Worm (Caenorhabditis elegans): ENCODE results near the gene srg-65.
"Not testable (repeated sequence)": the region's sequence is repeated elsewhere in the genome, so short reads cannot be mapped to it uniquely, and the experiment has no call there.

The srg-65 gene

ce11 chrV:5487180-5487579, 2.4 kb upstream of the srg-65 start:
- TF ChIP-seq egl-27 (tag; optimal IDR thresholded peaks at IDR 0.05) (no peak), nhr-12 (tag; optimal IDR thresholded peaks at IDR 0.05) (no peak), ama-1 (optimal IDR thresholded peaks at IDR 0.05) (no peak), daf-12 (tag; optimal IDR thresholded peaks at IDR 0.05) (no peak), mml-1 (tag; optimal IDR thresholded peaks at IDR 0.05) (no peak), nhr-67 (tag; optimal IDR thresholded peaks at IDR 0.05) (no peak), ceh-28 (tag; optimal IDR thresholded peaks at IDR 0.05) (no peak), zag-1 (tag; optimal IDR thresholded peaks at IDR 0.05) (no peak)

- no peak for TF ChIP-seq jun-1 (tag; optimal IDR thresholded peaks at IDR 0.05)
- TF ChIP-seq ceh-9 (tag; optimal IDR thresholded peaks at IDR 0.05) = no peak
- TF ChIP-seq lsy-12 (tag; optimal IDR thresholded peaks at IDR 0.05) = no peak
- no peak for TF ChIP-seq ztf-4 (tag; optimal IDR thresholded peaks at IDR 0.05)
Measured at ce11 chrV:5482315-5482714, 2.5 kb downstream of the srg-65 start, which contains the start of gene srg-66. srg-66 (minus strand) TSS chrV:5482415.

- no peak for TF ChIP-seq fkh-2 (tag; optimal IDR thresholded peaks at IDR 0.05)
- no peak for TF ChIP-seq elt-2 (tag; optimal IDR thresholded peaks at IDR 0.05)
- no peak for TF ChIP-seq ceh-16 (tag; optimal IDR thresholded peaks at IDR 0.05)
- TF ChIP-seq nhr-28 (tag; optimal IDR thresholded peaks at IDR 0.05) = no peak
- TF ChIP-seq sea-2 (GFP tag; optimal IDR thresholded peaks at IDR 0.05) = no peak
- TF ChIP-seq nhr-76 (tag; optimal IDR thresholded peaks at IDR 0.05) = no peak
- TF ChIP-seq egl-27 (tag; optimal IDR thresholded peaks at IDR 0.05) = no peak
- TF ChIP-seq pqm-1 (tag; optimal IDR thresholded peaks at IDR 0.05) = no peak
- TF ChIP-seq nhr-77 (tag; optimal IDR thresholded peaks at IDR 0.05) = no peak
- no peak for TF ChIP-seq nfya-1 (tag; optimal IDR thresholded peaks at IDR 0.05; ENCODE audit: insufficient read depth)
- TF ChIP-seq ceh-82 (tag; optimal IDR thresholded peaks at IDR 0.05) = no peak
- TF ChIP-seq nhr-67 (tag; optimal IDR thresholded peaks at IDR 0.05) = no peak
- no peak for TF ChIP-seq lin-39 (tag; optimal IDR thresholded peaks at IDR 0.05)
Measured at ce11 chrV:5477719-5478118, 7.0 kb downstream of the srg-65 start.

ce11 chrV:5470930-5471329, 13.8 kb downstream of the srg-65 start, which contains the start of gene ZC317.7:
ZC317.7 (minus strand) TSS chrV:5471030.
- TF ChIP-seq egl-5, elt-2, ceh-82 (tag; optimal IDR thresholded peaks at IDR 0.05): not testable (repeated sequence)

- not testable (repeated sequence) for TF ChIP-seq ceh-9, fkh-2, jun-1 (tag; optimal IDR thresholded peaks at IDR 0.05)
Measured at ce11 chrV:5468489-5468888, 16.3 kb downstream of the srg-65 start, which contains the start of gene ZC317.6. ZC317.6 (minus strand) TSS chrV:5468589.

- TF ChIP-seq ztf-4 (tag; optimal IDR thresholded peaks at IDR 0.05) (no peak), nhr-43 (tag; optimal IDR thresholded peaks at IDR 0.05; ENCODE audit: poor library complexity, severe bottlenecking) (no peak), daf-12 (tag; optimal IDR thresholded peaks at IDR 0.05) (no peak), mdl-1 (tag; optimal IDR thresholded peaks at IDR 0.05) (no peak), nhr-11 (tag; optimal IDR thresholded peaks at IDR 0.05) (no peak), nfya-1 (tag; optimal IDR thresholded peaks at IDR 0.05; ENCODE audit: insufficient read depth) (no peak), egl-5 (tag; optimal IDR thresholded peaks at IDR 0.05) (no peak), unc-39 (tag; optimal IDR thresholded peaks at IDR 0.05) (no peak), ceh-28 (tag; optimal IDR thresholded peaks at IDR 0.05) (no peak)
Measured at ce11 chrV:5465335-5465734, 19.4 kb downstream of the srg-65 start, which contains the start of gene srg-68. srg-68 (minus strand) TSS chrV:5465435.

- TF ChIP-seq fkh-2 (tag; optimal IDR thresholded peaks at IDR 0.05) = no peak
Measured at ce11 chrV:5462894-5463293, 21.9 kb downstream of the srg-65 start, which contains the start of gene srg-67. srg-67 (minus strand) TSS chrV:5462994.

- TF ChIP-seq mml-1 (tag; optimal IDR thresholded peaks at IDR 0.05) (no peak), daf-12 (tag; optimal IDR thresholded peaks at IDR 0.05) (no peak), mdl-1 (tag; optimal IDR thresholded peaks at IDR 0.05) (no peak), lin-15B (tag; optimal IDR thresholded peaks at IDR 0.05) (no peak), unc-39 (tag; optimal IDR thresholded peaks at IDR 0.05) (no peak), nhr-43 (tag; optimal IDR thresholded peaks at IDR 0.05; ENCODE audit: poor library complexity, severe bottlenecking) (no peak), skn-1 (tag; optimal IDR thresholded peaks at IDR 0.05) (no peak)
Measured at ce11 chrV:5459806-5460205, 25.0 kb downstream of the srg-65 start, which contains the start of gene ZC317.2. ZC317.2 (plus strand) TSS chrV:5460106.
